Fruit fly (Drosophila melanogaster): ENCODE measurements around the gene CG43740.
A peak's percentile ranks its signal among the peaks of the same experiment; 100 is the strongest.

CG43740 gene

DNA sequence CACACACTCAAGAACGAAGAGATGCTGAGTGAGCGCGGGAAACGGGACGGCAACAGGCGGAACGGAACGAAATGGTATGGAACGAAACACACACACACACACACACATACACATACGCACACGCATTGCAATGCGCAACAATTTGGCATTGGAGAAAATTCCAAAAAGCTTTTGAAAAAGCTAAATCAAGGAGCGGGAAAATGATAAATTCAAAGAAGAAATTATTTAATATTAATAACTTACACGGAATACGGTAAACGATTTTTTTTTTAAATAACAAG, 42.8 kb upstream of the CG43740 start (continued):
- TF ChIP-seq ems (GFP tag; optimal IDR thresholded peaks at IDR 0.05) (no peak), CG5953 (GFP tag; IDR thresholded peaks at IDR 0.05) (no peak), so (GFP tag; IDR thresholded peaks at IDR 0.05) (no peak), fd102C (GFP tag; optimal IDR thresholded peaks at IDR 0.05) (no peak), Rfx (GFP tag; IDR thresholded peaks at IDR 0.05) (no peak), CG11398 (GFP tag; optimal IDR thresholded peaks at IDR 0.05) (no peak), crol (GFP tag; IDR thresholded peaks at IDR 0.05) (peak; percentile 28; the same call in 1 of the 2 replicates), kni (GFP tag; optimal IDR thresholded peaks at IDR 0.05) (no peak), Hand (GFP tag; optimal IDR thresholded peaks at IDR 0.05) (no peak), Hmr (GFP tag; optimal IDR thresholded peaks at IDR 0.05) (no peak), Fer1 (GFP tag; optimal IDR thresholded peaks at IDR 0.05) (no peak), Atf6 (GFP tag; IDR thresholded peaks at IDR 0.05) (no peak), CG11093 (GFP tag; IDR thresholded peaks at IDR 0.05) (no peak), danr (GFP tag; IDR thresholded peaks at IDR 0.05) (no peak), scrt (GFP tag; optimal IDR thresholded peaks at IDR 0.05) (peak; percentile 81), eyg (GFP tag; optimal IDR thresholded peaks at IDR 0.05) (no peak), ato (GFP tag; IDR thresholded peaks at IDR 0.05; ENCODE audit: partially characterized antibody) (no peak), cg (GFP tag; optimal IDR thresholded peaks at IDR 0.05) (peak; percentile 40)

DNA sequence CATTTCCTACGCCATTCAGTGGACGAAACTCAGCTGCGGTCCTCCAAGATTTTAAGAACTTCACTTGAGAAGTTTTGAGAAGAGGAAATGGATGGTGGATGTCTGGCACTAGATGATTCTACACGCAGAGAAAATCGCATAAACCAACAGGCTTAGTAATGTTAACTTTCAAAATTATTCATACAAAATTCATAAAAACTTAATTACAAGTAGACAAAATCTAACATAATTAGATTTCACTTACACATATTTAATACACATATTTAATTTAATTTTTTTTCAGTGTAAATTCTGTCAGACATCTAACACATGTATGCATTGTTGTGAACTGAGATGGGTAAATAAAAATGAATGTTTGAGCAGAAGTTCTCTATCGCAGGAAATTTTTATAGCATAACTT, 33.3 kb upstream of the CG43740 start:
- TF ChIP-seq ara (GFP tag; IDR thresholded peaks at IDR 0.05) = no peak
- no peak for TF ChIP-seq zfh2 (GFP tag; optimal IDR thresholded peaks at IDR 0.05)
- TF ChIP-seq lola (GFP tag; optimal IDR thresholded peaks at IDR 0.05) = no peak
- no peak for TF ChIP-seq CG9932 (GFP tag; IDR thresholded peaks at IDR 0.05)
- no peak for TF ChIP-seq CG43689 (GFP tag; IDR thresholded peaks at IDR 0.05)
- no peak for TF ChIP-seq CG3163 (GFP tag; optimal IDR thresholded peaks at IDR 0.05)
- no peak for TF ChIP-seq HLH4C (GFP tag; IDR thresholded peaks at IDR 0.05; ENCODE audit: partially characterized antibody)
- no peak for TF ChIP-seq toy (GFP tag; IDR thresholded peaks at IDR 0.05)
- no peak for TF ChIP-seq CG11093 (GFP tag; IDR thresholded peaks at IDR 0.05)
- TF ChIP-seq CG7357 (GFP tag; IDR thresholded peaks at IDR 0.05) = no peak
- TF ChIP-seq CG6272 (GFP tag; IDR thresholded peaks at IDR 0.05) = no peak
- TF ChIP-seq slbo (GFP tag; IDR thresholded peaks at IDR 0.05) = peak; percentile 39
- TF ChIP-seq CG31441 (GFP tag; IDR thresholded peaks at IDR 0.05) = no peak
- no peak for TF ChIP-seq CG7987 (GFP tag; optimal IDR thresholded peaks at IDR 0.05)
- TF ChIP-seq Doc2 (GFP tag; IDR thresholded peaks at IDR 0.05) = no peak
- no peak for TF ChIP-seq mld (GFP tag; IDR thresholded peaks at IDR 0.05; ENCODE audit: partially characterized antibody)
- TF ChIP-seq crc (GFP tag; optimal IDR thresholded peaks at IDR 0.05) = no peak
- TF ChIP-seq CG31365 (tag; optimal IDR thresholded peaks at IDR 0.05) = no peak
- peak; percentile 26; the same call in 1 of the 2 replicates for TF ChIP-seq ranshi (GFP tag; IDR thresholded peaks at IDR 0.05)
- TF ChIP-seq CG12391 (tag; optimal IDR thresholded peaks at IDR 0.05) = peak; percentile 14
- no peak for TF ChIP-seq tap (tag; optimal IDR thresholded peaks at IDR 0.05)
- peak; percentile 4 for TF ChIP-seq Meics (GFP tag; optimal IDR thresholded peaks at IDR 0.05)
- no peak for TF ChIP-seq Sox100B (GFP tag; optimal IDR thresholded peaks at IDR 0.05)
- TF ChIP-seq CG17361 (GFP tag; IDR thresholded peaks at IDR 0.05) = no peak
- TF ChIP-seq CG15514 (GFP tag; optimal IDR thresholded peaks at IDR 0.05) = no peak
- TF ChIP-seq tgo (GFP tag; IDR thresholded peaks at IDR 0.05) = no peak
- TF ChIP-seq CG18262 (tag; optimal IDR thresholded peaks at IDR 0.05) = no peak
- no peak for TF ChIP-seq sd (tag; optimal IDR thresholded peaks at IDR 0.05)
- no peak for TF ChIP-seq CG3995 (GFP tag; optimal IDR thresholded peaks at IDR 0.05)
- TF ChIP-seq lilli (GFP tag; optimal IDR thresholded peaks at IDR 0.05) = no peak
- no peak for TF ChIP-seq BEAF-32 (GFP tag; optimal IDR thresholded peaks at IDR 0.05)
- TF ChIP-seq Rx (GFP tag; IDR thresholded peaks at IDR 0.05) = no peak
- TF ChIP-seq CG7786 (GFP tag; optimal IDR thresholded peaks at IDR 0.05) = no peak
- no peak for TF ChIP-seq ken (GFP tag; IDR thresholded peaks at IDR 0.05)
- TF ChIP-seq CG15269 (tag; optimal IDR thresholded peaks at IDR 0.05) = peak; percentile 16
- TF ChIP-seq CG8944 (GFP tag; optimal IDR thresholded peaks at IDR 0.05) = no peak

Data from whole organism, embryonic.